Worm (Caenorhabditis elegans): ENCODE results near the gene ztf-13.

ztf-13 gene

DNA sequence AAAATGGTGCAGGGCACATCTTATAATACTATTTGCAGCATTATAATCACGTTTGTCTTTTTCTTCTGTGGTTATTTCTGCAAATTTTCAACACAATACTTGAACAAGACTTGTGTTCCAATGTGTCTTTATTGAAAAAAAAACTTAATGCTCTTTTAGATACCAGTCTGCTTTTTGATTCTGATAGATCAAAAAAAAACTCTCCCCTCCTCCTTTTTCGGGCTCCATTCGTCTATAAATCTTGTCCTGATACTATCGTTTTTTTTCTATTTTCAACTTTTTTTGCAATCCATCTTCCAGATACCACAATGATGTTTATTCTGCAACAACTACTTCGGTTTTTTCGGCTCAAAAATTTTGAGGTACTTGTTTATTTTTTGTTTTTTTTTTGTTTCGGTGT, 21.1 kb downstream of the ztf-13 start, which contains the start of gene twk-16:
Gene twk-16 (plus strand): TSS at position 301 of the 400 bp plus-strand sequence.
- no peak for TF ChIP-seq pha-4 (GFP tag; IDR thresholded peaks at IDR 0.05)
- TF ChIP-seq pha-4 (tag; optimal IDR thresholded peaks at IDR 0.05): no peak
- TF ChIP-seq nhr-10 (tag; optimal IDR thresholded peaks at IDR 0.05): no peak
- TF ChIP-seq nhr-111 (GFP tag; optimal IDR thresholded peaks at IDR 0.05): no peak
- no peak for TF ChIP-seq jun-1 (tag; optimal IDR thresholded peaks at IDR 0.05)
- no peak for TF ChIP-seq nhr-48 (tag; optimal IDR thresholded peaks at IDR 0.05)
- no peak for TF ChIP-seq fos-1 (tag; optimal IDR thresholded peaks at IDR 0.05)
- no peak for TF ChIP-seq ztf-7 (tag; optimal IDR thresholded peaks at IDR 0.05)
- no peak for TF ChIP-seq F49E8.2 (tag; optimal IDR thresholded peaks at IDR 0.05; ENCODE audit: borderline replicate concordance)
- no peak for TF ChIP-seq aly-2 (tag; optimal IDR thresholded peaks at IDR 0.05)
- TF ChIP-seq lin-1 (GFP tag; IDR thresholded peaks at IDR 0.05): no peak
- TF ChIP-seq ZK546.5 (tag; optimal IDR thresholded peaks at IDR 0.05): no peak
- no peak for TF ChIP-seq cey-2 (tag; optimal IDR thresholded peaks at IDR 0.05; ENCODE audit: borderline replicate concordance, insufficient read depth)
- TF ChIP-seq tra-1 (GFP tag; IDR thresholded peaks at IDR 0.05): no peak
- no peak for TF ChIP-seq fkh-10 (GFP tag; optimal IDR thresholded peaks at IDR 0.05)
- TF ChIP-seq mdl-1 (tag; optimal IDR thresholded peaks at IDR 0.05): no peak
- no peak for TF ChIP-seq spr-3 (GFP tag; optimal IDR thresholded peaks at IDR 0.05)
- no peak for TF ChIP-seq snpc-4 (tag; optimal IDR thresholded peaks at IDR 0.05)

DNA sequence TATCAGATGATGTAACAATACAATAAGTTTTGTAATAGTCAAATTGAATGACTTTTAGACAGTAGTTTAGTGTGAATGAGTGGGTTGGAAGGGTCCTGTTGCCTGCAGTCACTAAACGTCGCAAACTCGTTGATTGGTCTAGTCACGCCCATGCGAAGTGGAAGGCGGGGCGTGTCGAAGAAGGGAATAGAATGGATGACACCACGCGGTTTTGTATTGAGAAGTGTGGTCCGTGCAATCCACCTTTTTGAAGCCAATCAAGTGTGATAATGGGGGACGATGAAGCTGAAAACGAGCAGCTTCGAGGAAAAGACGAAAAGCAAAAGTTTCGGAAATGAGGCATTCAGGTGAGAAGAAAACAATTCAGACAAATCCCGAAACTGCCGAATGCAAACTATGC, 31.7 kb downstream of the ztf-13 start, which contains the start of gene ceh-31:
Gene ceh-31 (minus strand): TSS at position 101 of the 400 bp plus-strand sequence.
- TF ChIP-seq aly-2 (tag; optimal IDR thresholded peaks at IDR 0.05) (no peak), lin-13 (GFP tag; optimal IDR thresholded peaks at IDR 0.05) (no peak), snpc-4 (tag; optimal IDR thresholded peaks at IDR 0.05) (no peak), F10B5.3 (tag; optimal IDR thresholded peaks at IDR 0.05) (no peak), nhr-6 (tag; optimal IDR thresholded peaks at IDR 0.05) (no peak), daf-16 (GFP tag; optimal IDR thresholded peaks at IDR 0.05) (no peak), daf-16 (tag; optimal IDR thresholded peaks at IDR 0.05) (no peak), nhr-28 (tag; optimal IDR thresholded peaks at IDR 0.05) (no peak), ces-1 (GFP tag; optimal IDR thresholded peaks at IDR 0.05) (no peak), ceh-62 (tag; optimal IDR thresholded peaks at IDR 0.05) (no peak), zip-11 (GFP tag; IDR thresholded peaks at IDR 0.05) (no peak), F49E8.2 (tag; optimal IDR thresholded peaks at IDR 0.05; ENCODE audit: borderline replicate concordance) (no peak), nhr-237 (tag; optimal IDR thresholded peaks at IDR 0.05) (no peak), ama-1 (optimal IDR thresholded peaks at IDR 0.05) (no peak), snpc-1.2 (GFP tag; IDR thresholded peaks at IDR 0.05) (no peak), mes-2 (tag; optimal IDR thresholded peaks at IDR 0.05; ENCODE audit: poor library complexity, severe bottlenecking) (no peak), R02D3.7 (tag; optimal IDR thresholded peaks at IDR 0.05) (no peak), unc-130 (GFP tag; optimal IDR thresholded peaks at IDR 0.05) (no peak), zag-1 (tag; optimal IDR thresholded peaks at IDR 0.05) (no peak), ceh-44 (GFP tag; IDR thresholded peaks at IDR 0.05) (no peak), lin-1 (GFP tag; IDR thresholded peaks at IDR 0.05) (no peak)

DNA sequence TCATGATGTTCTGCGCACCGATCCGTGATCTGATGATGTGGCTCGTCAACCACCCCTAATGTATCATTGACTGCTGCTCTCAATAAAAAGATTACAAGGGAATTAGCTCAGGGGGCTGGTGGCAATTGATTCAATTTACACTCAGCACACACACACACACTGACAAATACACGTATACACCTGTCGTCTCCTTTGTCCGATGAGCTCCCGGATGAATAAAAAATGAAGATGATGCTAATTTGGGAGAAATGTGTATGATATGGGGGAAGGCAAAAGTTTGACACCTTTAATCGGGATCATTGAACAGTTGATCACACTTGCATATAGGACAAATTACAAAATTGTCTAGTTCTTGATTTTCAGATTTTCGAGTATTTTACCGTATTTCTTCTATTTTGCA, 34.9 kb downstream of the ztf-13 start:
- TF ChIP-seq unc-62 (GFP tag; optimal IDR thresholded peaks at IDR 0.05 in 1 of 2) (peak in 1 of 2 experiments; percentile 98), unc-62 (tag; optimal IDR thresholded peaks at IDR 0.05) (no peak), lsy-2 (tag; optimal IDR thresholded peaks at IDR 0.05) (no peak), lin-29 (GFP tag; IDR thresholded peaks at IDR 0.05) (no peak), D1046.2 (GFP tag; IDR thresholded peaks at IDR 0.05) (no peak)
